Worm (Caenorhabditis elegans): Measurements from ENCODE around the gene K02E10.7.

DNA sequence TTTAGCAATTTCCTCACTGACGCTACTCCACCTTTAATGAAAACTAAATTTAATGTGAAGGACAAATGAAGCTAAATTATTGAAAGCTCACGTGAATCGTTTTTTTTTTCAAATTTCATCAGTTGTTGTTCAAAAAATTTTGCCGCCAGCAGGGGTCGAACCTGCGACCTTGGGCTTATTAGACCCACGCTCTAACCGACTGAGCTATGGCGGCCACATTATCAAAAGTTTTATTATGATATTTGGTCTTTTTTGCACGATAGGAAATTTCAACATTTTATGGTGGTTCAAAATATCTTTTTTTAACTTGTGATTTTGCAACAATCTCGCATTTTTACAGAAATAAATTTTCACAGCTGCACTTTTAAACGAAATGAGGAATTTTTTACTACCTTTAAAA lies 17.7 kb upstream of the K02E10.7 start:
- TF ChIP-seq ztf-6 (GFP tag; IDR thresholded peaks at IDR 0.05) (no peak), pha-4 (tag; optimal IDR thresholded peaks at IDR 0.05) (no peak), madf-8 (GFP tag; conservative IDR thresholded peaks at IDR 0.05) (no peak)
